Worm (Caenorhabditis elegans) whole organism, L1 larva: ENCODE measurements around the gene F07F6.8.

ENCODE experiments used
- blmp-1 ChIP-seq: fragments of 150-350 bp; optimal IDR thresholded peaks from 2 replicates; lab custom pipeline; 2014; ENCODE audit warnings: missing biosample characterization, missing genetic modification characterization
- ceh-63 ChIP-seq: fragments of 200-800 bp; sonication (Bioruptor generic); optimal IDR thresholded peaks from 2 replicates; lab custom pipeline; 2018; ENCODE audit warnings: mild to moderate bottlenecking, missing genetic modification characterization, missing compliant biosample characterization
- ceh-90 ChIP-seq: sonication (generic microtip); optimal IDR thresholded peaks from 2 replicates; lab custom pipeline; 2016; ENCODE audit warnings: missing genetic modification characterization, missing compliant biosample characterization
- ces-1 ChIP-seq: fragments of 150-350 bp; optimal IDR thresholded peaks from 2 replicates; lab custom pipeline; 2014; ENCODE audit warnings: missing biosample characterization, missing genetic modification reagents, missing genetic modification characterization
- dsc-1 ChIP-seq: sonication (generic microtip); optimal IDR thresholded peaks from 2 replicates; lab custom pipeline; 2016; ENCODE audit warnings: mild to moderate bottlenecking, missing genetic modification characterization, missing compliant biosample characterization
- efl-1 ChIP-seq, 4 experiments: fragments of 150-350 bp; optimal IDR thresholded peaks in 3 of 4; peaks in 1 of 4; 1 replicate in 1 of 4; 2 replicates in 3 of 4; lab custom pipeline; 2014; ENCODE audit warnings: missing biosample characterization in 2 of 4, missing genetic modification characterization in 2 of 4, missing genetic modification reagents in 2 of 4
- elt-2 ChIP-seq: sonication (generic microtip); optimal IDR thresholded peaks from 2 replicates; lab custom pipeline; 2016; ENCODE audit warnings: missing genetic modification characterization, mild to moderate bottlenecking, inconsistent platforms, missing compliant biosample characterization, missing genetic modification reagents
- elt-3 ChIP-seq, 6 experiments: fragments of 150-350 bp in 1 of 6; sonication (generic microtip); optimal IDR thresholded peaks; 2 replicates each; lab custom pipeline; 2017 to 2018; ENCODE audit warnings: missing biosample characterization in 6 of 6, missing genetic modification characterization in 6 of 6, inconsistent platforms in 1 of 6
- fkh-10 ChIP-seq: sonication (generic microtip); optimal IDR thresholded peaks from 2 replicates; lab custom pipeline; 2017; ENCODE audit warnings: missing biosample characterization, missing genetic modification reagents, missing genetic modification characterization
- fkh-8 ChIP-seq: sonication (generic microtip); optimal IDR thresholded peaks from 2 replicates; lab custom pipeline; 2016; ENCODE audit warnings: mild to moderate bottlenecking, missing genetic modification characterization, missing compliant biosample characterization
- grh-1 ChIP-seq: fragments of 200-800 bp; sonication (Bioruptor generic); IDR thresholded peaks from 2 replicates; pipeline ENCODE4 v1.3.6; 2022; ENCODE audit warnings: missing genetic modification reagents, missing genetic modification characterization, missing compliant biosample characterization
- hpl-2 ChIP-seq: fragments of 150-350 bp; optimal IDR thresholded peaks from 2 replicates; lab custom pipeline; 2014; ENCODE audit warnings: missing biosample characterization, missing genetic modification reagents, missing genetic modification characterization
- lin-13 ChIP-seq: fragments of 150-350 bp; optimal IDR thresholded peaks from 2 replicates; lab custom pipeline; 2014; ENCODE audit warnings: missing biosample characterization, missing genetic modification reagents, missing genetic modification characterization
- lin-14 ChIP-seq: fragments of 200-800 bp; sonication (Bioruptor generic); optimal IDR thresholded peaks from 2 replicates; lab custom pipeline; 2018; ENCODE audit warnings: mild to moderate bottlenecking, missing genetic modification characterization, moderate library complexity, missing compliant biosample characterization
- lin-15B ChIP-seq: fragments of 150-350 bp; sonication (generic microtip); optimal IDR thresholded peaks from 3 replicates; lab custom pipeline; 2014; ENCODE audit warnings: missing biosample characterization, missing genetic modification characterization
- lsy-2 ChIP-seq, 2 experiments: fragments of 150-350 bp; optimal IDR thresholded peaks; 2 replicates each; lab custom pipeline; 2014; ENCODE audit warnings: missing biosample characterization in 2 of 2, missing genetic modification characterization in 2 of 2
- mdl-1 ChIP-seq, 2 experiments: fragments of 150-350 bp; optimal IDR thresholded peaks; 2 replicates each; lab custom pipeline; 2014 to 2017; ENCODE audit warnings: missing biosample characterization in 2 of 2, missing genetic modification characterization in 2 of 2, inconsistent platforms in 1 of 2
- mep-1 ChIP-seq: fragments of 150-350 bp; optimal IDR thresholded peaks from 2 replicates; lab custom pipeline; 2014; ENCODE audit warnings: missing biosample characterization, missing genetic modification characterization
- nhr-237 ChIP-seq: fragments of 150-350 bp; optimal IDR thresholded peaks from 2 replicates; lab custom pipeline; 2014; ENCODE audit warnings: missing biosample characterization, missing genetic modification characterization
- nhr-47 ChIP-seq: sonication (generic microtip); optimal IDR thresholded peaks from 2 replicates; lab custom pipeline; 2016; ENCODE audit warnings: mild to moderate bottlenecking, missing genetic modification characterization, moderate library complexity, missing compliant biosample characterization
- nhr-71 ChIP-seq: sonication (generic microtip); optimal IDR thresholded peaks from 2 replicates; lab custom pipeline; 2016; ENCODE audit warnings: mild to moderate bottlenecking, missing genetic modification characterization, moderate library complexity, missing compliant biosample characterization
- nhr-84 ChIP-seq: sonication (generic microtip); optimal IDR thresholded peaks from 2 replicates; lab custom pipeline; 2017; ENCODE audit warnings: missing biosample characterization, missing genetic modification characterization
- nhr-85 ChIP-seq: sonication (generic microtip); peaks from one replicate; lab custom pipeline; 2016; ENCODE audit warnings: missing genetic modification characterization, inconsistent platforms, missing compliant biosample characterization
- pag-3 ChIP-seq: sonication (generic microtip); optimal IDR thresholded peaks from 2 replicates; lab custom pipeline; 2017; ENCODE audit warnings: missing genetic modification characterization, mild to moderate bottlenecking, missing compliant biosample characterization, antibody characterized with exemption, borderline replicate concordance; ENCODE audit not compliant: insufficient read depth
- pax-3 ChIP-seq: fragments of 200-800 bp; sonication (Bioruptor generic); optimal IDR thresholded peaks from 2 replicates; lab custom pipeline; 2018; ENCODE audit warnings: mild to moderate bottlenecking, missing genetic modification characterization, moderate library complexity, missing compliant biosample characterization
- pqm-1 ChIP-seq: sonication (generic microtip); optimal IDR thresholded peaks from 3 replicates; lab custom pipeline; 2017; ENCODE audit warnings: missing biosample characterization, missing genetic modification characterization
- rnt-1 ChIP-seq: sonication (generic microtip); optimal IDR thresholded peaks from 2 replicates; lab custom pipeline; 2016; ENCODE audit warnings: mild to moderate bottlenecking, missing genetic modification characterization, moderate library complexity, missing compliant biosample characterization
- skn-1 ChIP-seq: fragments of 150-350 bp; optimal IDR thresholded peaks from 2 replicates; lab custom pipeline; 2014; ENCODE audit warnings: missing biosample characterization, missing genetic modification characterization
- snu-23 ChIP-seq: sonication (generic microtip); optimal IDR thresholded peaks from 2 replicates; lab custom pipeline; 2016; ENCODE audit warnings: missing genetic modification characterization, missing compliant biosample characterization
- sptf-1 ChIP-seq: fragments of 150-350 bp; optimal IDR thresholded peaks from 2 replicates; lab custom pipeline; 2014; ENCODE audit warnings: missing biosample characterization, missing genetic modification characterization
- swsn-7 ChIP-seq: sonication (generic microtip); optimal IDR thresholded peaks from 2 replicates; lab custom pipeline; 2016; ENCODE audit warnings: missing genetic modification characterization, missing compliant biosample characterization
- tbx-2 ChIP-seq: sonication (generic microtip); optimal IDR thresholded peaks from 2 replicates; lab custom pipeline; 2016; ENCODE audit warnings: missing genetic modification characterization, missing compliant biosample characterization
- unc-130 ChIP-seq: fragments of 150-350 bp; optimal IDR thresholded peaks from 2 replicates; lab custom pipeline; 2017; ENCODE audit warnings: missing biosample characterization, missing genetic modification characterization, inconsistent platforms
- unc-86 ChIP-seq: sonication (generic microtip); optimal IDR thresholded peaks from 2 replicates; lab custom pipeline; 2016; ENCODE audit warnings: missing genetic modification characterization, missing compliant biosample characterization
- xbp-1 ChIP-seq: sonication (generic microtip); optimal IDR thresholded peaks from 2 replicates; lab custom pipeline; 2016; ENCODE audit warnings: missing genetic modification characterization, missing compliant biosample characterization
- zag-1 ChIP-seq: fragments of 150-350 bp; optimal IDR thresholded peaks from 2 replicates; lab custom pipeline; 2014; ENCODE audit warnings: missing biosample characterization, missing genetic modification characterization
- ztf-11 ChIP-seq, 2 experiments: sonication (generic microtip); optimal IDR thresholded peaks; 2 replicates each; lab custom pipeline; 2016 to 2017; ENCODE audit warnings: missing genetic modification characterization in 2 of 2, missing biosample characterization in 1 of 2, missing compliant biosample characterization in 1 of 2

F07F6.8 gene

DNA sequence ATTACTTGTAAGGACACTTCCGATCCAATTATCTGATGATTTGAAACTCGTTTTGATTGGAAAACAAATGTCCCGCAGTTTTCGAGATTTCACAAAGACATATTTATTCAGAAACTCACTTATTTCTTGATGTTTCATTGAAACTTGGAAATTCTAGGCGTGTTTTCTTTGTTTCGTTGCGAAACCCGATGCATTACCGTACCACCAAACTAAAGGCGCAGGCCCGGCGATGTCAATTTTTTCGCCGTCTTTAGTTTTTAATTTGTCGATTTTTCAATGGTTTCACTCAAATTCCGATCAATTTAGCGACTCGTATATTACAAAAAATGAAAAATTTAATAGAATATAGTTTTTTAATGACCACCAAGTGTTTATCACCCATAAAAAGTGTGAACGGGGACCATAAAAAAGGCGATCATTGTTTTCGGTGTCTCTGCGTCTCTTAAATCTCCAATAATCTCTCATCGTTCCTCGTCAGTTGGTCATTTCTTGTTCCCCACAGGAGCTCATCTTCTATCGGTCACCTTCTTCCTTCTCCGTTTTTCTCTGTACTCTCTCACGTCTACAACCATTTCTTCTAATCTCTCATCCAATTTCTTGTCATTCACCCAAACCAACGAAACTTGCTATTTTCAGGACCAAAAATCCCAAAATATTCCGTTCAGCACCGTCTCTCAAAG, 40.3 kb upstream of the F07F6.8 start, which contains the start of gene clr-1 (continued):
- TF ChIP-seq xbp-1 (tag; lab: Kevin White, UChicago) (no peak), ceh-63 (no peak), sptf-1 (tag; lab: Kevin White, UChicago) (no peak), grh-1 (GFP tag; lab: Robert Waterston, UW) (no peak), tbx-2 (no peak), unc-86 (no peak), lsy-2 (tag; optimal IDR thresholded peaks at IDR 0.05; lab: Kevin White, UChicago) (no peak), swsn-7 (no peak), pax-3 (tag; lab: Kevin White, UChicago) (no peak), nhr-84 (tag; lab: Kevin White, UChicago) (no peak)
- TF ChIP-seq, all 84 proteins: peak for 4

DNA sequence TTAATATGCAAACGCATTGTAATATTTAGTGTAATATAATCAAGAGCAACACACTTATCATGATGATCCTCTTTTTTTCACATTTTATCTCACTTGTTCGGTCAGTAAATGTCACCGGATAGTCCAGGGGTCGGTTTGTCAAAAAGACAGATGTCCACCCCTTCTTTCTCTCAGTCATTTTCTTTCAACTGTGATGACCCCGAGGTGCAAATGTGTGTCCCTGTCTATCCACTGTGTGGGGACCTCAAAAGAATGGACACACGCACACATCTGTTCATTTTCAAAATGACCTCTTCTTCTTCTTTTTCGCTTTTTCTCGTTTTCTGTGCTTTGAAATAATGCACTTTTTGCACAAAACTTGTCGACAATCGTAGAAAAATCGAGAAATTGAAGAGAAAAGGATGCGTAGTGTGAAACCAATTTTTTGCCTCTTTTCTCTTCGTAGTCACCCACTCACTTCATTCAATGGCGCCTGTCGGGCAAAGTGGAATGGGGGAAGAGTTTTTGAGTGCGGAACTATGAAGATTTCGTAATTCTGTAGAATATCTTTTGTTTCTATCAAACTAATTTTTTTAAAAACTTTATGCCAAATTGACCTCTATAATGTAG, 38.3 kb upstream of the F07F6.8 start:
- TF ChIP-seq fkh-10 (peak; percentile 23), nhr-237 (tag; lab: Kevin White, UChicago) (no peak), rnt-1 (peak; percentile 6), dsc-1 (tag; lab: Kevin White, UChicago) (peak; percentile 24), efl-1 (optimal IDR thresholded peaks at IDR 0.05; lab: Kevin White, UChicago) (peak in 1 of 2 experiments; percentile 4), efl-1 (GFP tag; optimal IDR thresholded peaks at IDR 0.05 in 1 of 2; lab: Kevin White, UChicago) (peak in 1 of 2 experiments; percentile 86), ces-1 (GFP tag; lab: Kevin White, UChicago) (no peak), unc-130 (tag; lab: Kevin White, UChicago) (peak; percentile 26), ztf-11 (tag; optimal IDR thresholded peaks at IDR 0.05; lab: Kevin White, UChicago) (no peak), nhr-71 (tag; lab: Kevin White, UChicago) (peak; percentile 7), lsy-2 (tag; optimal IDR thresholded peaks at IDR 0.05; lab: Kevin White, UChicago) (peak; percentile 4 to 9), blmp-1 (peak; percentile 70), lin-14 (peak; percentile 65)

DNA sequence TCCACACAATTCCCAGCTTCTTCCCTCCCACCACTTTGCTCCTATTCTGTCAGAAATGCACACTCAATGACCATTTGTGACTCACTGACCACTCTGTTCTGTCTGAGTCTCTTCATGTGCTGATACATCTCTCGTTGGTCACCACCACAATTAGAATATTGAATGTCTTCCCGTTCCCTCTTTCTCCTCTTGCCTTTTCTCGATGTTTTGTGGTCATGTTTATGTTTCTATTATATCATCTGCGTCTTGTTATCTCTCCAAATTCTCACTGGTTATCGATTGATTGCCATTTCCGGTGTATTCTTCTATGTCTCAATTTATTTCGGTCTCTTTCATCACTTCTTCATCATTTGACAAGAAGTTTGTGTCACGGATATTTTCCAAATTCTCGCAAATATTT, 35.4 kb upstream of the F07F6.8 start:
- TF ChIP-seq lin-14 (peak; percentile 15), blmp-1 (peak; percentile 62), elt-3 (tag; optimal IDR thresholded peaks at IDR 0.05; lab: Kevin White, UChicago) (peak in 1 of 6 experiments; percentile 43), nhr-85 (peak; percentile 33), elt-2 (tag; lab: Kevin White, UChicago) (no peak), lin-13 (GFP tag; lab: Kevin White, UChicago) (no peak)

DNA sequence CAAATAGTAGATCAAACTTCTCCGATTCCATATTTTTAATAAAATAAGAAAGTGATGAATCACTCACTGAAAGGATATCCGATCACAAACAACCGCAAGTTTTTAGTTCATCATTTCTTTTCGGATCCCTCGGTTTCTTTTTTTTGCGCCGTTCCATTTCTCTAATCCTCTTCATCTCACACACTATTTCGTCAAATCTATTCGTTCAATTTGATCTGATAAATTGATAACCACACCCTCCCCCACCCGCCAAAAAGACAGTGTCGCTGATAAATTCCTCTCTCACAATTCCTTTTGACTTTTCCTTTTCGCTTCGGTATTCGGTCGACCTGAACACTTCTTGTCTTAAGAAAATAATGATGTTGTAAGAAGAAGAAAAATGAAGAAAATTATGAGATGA, 34.0 kb upstream of the F07F6.8 start:
- TF ChIP-seq nhr-85, result peak; percentile 3
- no peak for TF ChIP-seq pax-3 (tag; lab: Kevin White, UChicago)
- no peak for TF ChIP-seq grh-1 (GFP tag; lab: Robert Waterston, UW)
- TF ChIP-seq mdl-1 (tag; optimal IDR thresholded peaks at IDR 0.05; lab: Kevin White, UChicago), result no peak
- no peak for TF ChIP-seq hpl-2 (GFP tag; lab: Kevin White, UChicago)
- peak in 1 of 6 experiments; percentile 58 for TF ChIP-seq elt-3 (tag; optimal IDR thresholded peaks at IDR 0.05; lab: Kevin White, UChicago)
- no peak for TF ChIP-seq tbx-2
- TF ChIP-seq unc-86, result no peak
- no peak for TF ChIP-seq fkh-8
- TF ChIP-seq lin-14, result peak; percentile 37
- TF ChIP-seq pqm-1, result no peak
- TF ChIP-seq skn-1 (tag; lab: Kevin White, UChicago), result no peak
- TF ChIP-seq ceh-90 (tag; lab: Kevin White, UChicago), result no peak
- peak; percentile 90 for TF ChIP-seq blmp-1

DNA sequence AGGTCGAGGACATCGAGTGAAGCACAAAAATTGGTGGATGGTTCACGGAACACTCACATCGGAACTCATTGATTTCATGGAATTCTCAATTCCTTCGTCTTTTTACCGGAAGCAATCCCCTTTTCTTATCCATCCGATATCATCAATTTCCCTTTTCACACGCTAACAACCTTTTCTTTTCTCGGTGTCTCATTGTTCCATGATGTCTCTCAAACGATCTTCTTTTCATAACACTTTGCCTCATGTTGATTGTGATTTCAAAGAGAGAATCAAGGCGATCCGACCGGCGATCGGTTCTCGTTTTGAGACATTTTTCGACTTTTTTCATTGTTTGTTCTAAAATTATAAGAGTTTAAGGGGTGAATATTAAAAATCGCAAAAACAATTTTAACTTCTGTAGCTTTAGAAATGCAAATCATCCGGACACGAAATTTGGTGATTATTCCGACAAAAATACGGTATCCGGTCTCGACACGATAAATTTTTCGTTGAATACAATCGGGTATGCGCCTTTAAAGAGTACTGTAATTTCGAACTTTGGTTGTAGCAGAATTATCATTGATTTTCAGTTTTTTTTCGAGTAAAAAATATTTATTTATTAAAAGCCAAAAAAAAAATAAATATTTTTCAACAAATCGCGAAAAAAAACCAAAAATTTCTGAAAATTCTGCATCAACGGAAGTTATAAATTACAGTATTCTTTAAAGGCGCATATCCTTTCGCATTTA, 33.3 kb upstream of the F07F6.8 start:
- TF ChIP-seq snu-23 (peak; percentile 11), mep-1 (peak; percentile 5), skn-1 (tag; lab: Kevin White, UChicago) (no peak), lin-15B (no peak), zag-1 (tag; lab: Kevin White, UChicago) (no peak), lin-14 (peak; percentile 71), elt-3 (tag; optimal IDR thresholded peaks at IDR 0.05; lab: Kevin White, UChicago) (peak in 4 of 6 experiments; percentile 11 to 73 (median 32)), ces-1 (GFP tag; lab: Kevin White, UChicago) (no peak), pag-3 (tag; lab: Kevin White, UChicago) (no peak), blmp-1 (peak; percentile 99), unc-130 (tag; lab: Kevin White, UChicago) (peak; percentile 4), nhr-71 (tag; lab: Kevin White, UChicago) (peak; percentile 2), nhr-47 (no peak), unc-86 (no peak)
- TF ChIP-seq, all 84 proteins: peak for 7
